4 fruit fly cellular contexts compared by ENCODE assay signal in the genomic region with DNA sequence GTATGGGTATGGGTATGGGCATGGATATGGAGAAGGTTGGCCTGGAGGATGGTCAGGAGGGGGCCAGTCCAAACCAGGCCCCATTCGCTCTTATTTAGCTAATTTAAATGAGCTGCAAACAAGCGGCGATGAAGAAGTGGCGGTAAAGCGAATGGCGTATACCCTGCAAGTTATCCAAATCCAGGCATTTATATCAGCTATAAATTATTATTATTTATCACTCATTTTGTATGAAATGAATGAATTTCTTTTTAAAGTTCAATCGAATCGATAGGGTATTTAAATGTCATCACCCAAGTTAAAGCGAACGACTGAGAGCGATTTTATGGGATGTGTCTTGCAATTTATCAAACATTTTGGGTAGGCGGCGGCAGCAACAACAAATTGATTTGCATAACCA.
TF ChIP-seq lines count a peak whose summit lies in the region.

No protein-coding gene starts in this region.

- no peak for TF ChIP-seq CTCF in whole organism, embryonic (GFP tag; optimal IDR thresholded peaks at IDR 0.05; lab: Kevin White, UChicago)

TF ChIP-seq in whole organism, embryonic, 481 proteins besides CTCF, POLR2A, EP300 and RAD21:
- TF ChIP-seq CG2712 (tag; optimal IDR thresholded peaks at IDR 0.05; lab: Kevin White, UChicago) (peak; percentile 9), sens (GFP tag; lab: Kevin White, UChicago) (peak; percentile 59), CG34224 (GFP tag; IDR thresholded peaks at IDR 0.05; lab: Robert Waterston, UW; ENCODE audit: partially characterized antibody) (no peak), CG11504 (tag; optimal IDR thresholded peaks at IDR 0.05; lab: Kevin White, UChicago) (peak; percentile 25), hth (optimal IDR thresholded peaks at IDR 0.05; lab: Kevin White, UChicago) (no peak), CG1603 (tag; optimal IDR thresholded peaks at IDR 0.05; lab: Kevin White, UChicago) (peak; percentile 18), dysf (GFP tag; IDR thresholded peaks at IDR 0.05; lab: Robert Waterston, UW) (0 out of 3 replicates have a peak, but pooled peaks have one; percentile 14), Atf-2 (GFP tag; optimal IDR thresholded peaks at IDR 0.05; lab: Kevin White, UChicago) (no peak), E2f2 (GFP tag; IDR thresholded peaks at IDR 0.05; lab: Robert Waterston, UW) (no peak), Eip74EF (GFP tag; optimal IDR thresholded peaks at IDR 0.05; lab: Kevin White, UChicago) (no peak), mld (GFP tag; IDR thresholded peaks at IDR 0.05; lab: Robert Waterston, UW; ENCODE audit: partially characterized antibody) (no peak), D19A (tag; optimal IDR thresholded peaks at IDR 0.05; lab: Kevin White, UChicago) (peak; percentile 72), gem (tag; optimal IDR thresholded peaks at IDR 0.05; lab: Kevin White, UChicago) (peak; percentile 9), CG16779 (GFP tag; IDR thresholded peaks at IDR 0.05; lab: Robert Waterston, UW) (no peak), CG7357 (GFP tag; IDR thresholded peaks at IDR 0.05; lab: Robert Waterston, UW) (no peak)
TF ChIP-seq in whole organism, embryonic: peak in this region for 7.

TF ChIP-seq in whole organism, prepupa, 60 proteins besides CTCF, POLR2A, EP300 and RAD21 (continues in another document):
- TF ChIP-seq CG11902 (GFP tag; optimal IDR thresholded peaks at IDR 0.05; lab: Kevin White, UChicago) (no peak), CG16779 (tag; optimal IDR thresholded peaks at IDR 0.05; lab: Kevin White, UChicago) (no peak), CG8632 (GFP tag; optimal IDR thresholded peaks at IDR 0.05; lab: Kevin White, UChicago) (no peak), CG8119 (GFP tag; IDR thresholded peaks at IDR 0.05; lab: Robert Waterston, UW) (no peak), Blimp-1 (GFP tag; optimal IDR thresholded peaks at IDR 0.05; lab: Kevin White, UChicago) (no peak), CG11762 (GFP tag; optimal IDR thresholded peaks at IDR 0.05; lab: Kevin White, UChicago; ENCODE audit: insufficient read depth) (no peak), achi (GFP tag; optimal IDR thresholded peaks at IDR 0.05; lab: Kevin White, UChicago) (no peak), topi (GFP tag; optimal IDR thresholded peaks at IDR 0.05; lab: Kevin White, UChicago) (peak; percentile 28), Eip75B (GFP tag; optimal IDR thresholded peaks at IDR 0.05; lab: Kevin White, UChicago) (no peak), ss (GFP tag; optimal IDR thresholded peaks at IDR 0.05; lab: Kevin White, UChicago) (no peak), CG9139 (GFP tag; optimal IDR thresholded peaks at IDR 0.05; lab: Kevin White, UChicago) (no peak), fd59A (GFP tag; optimal IDR thresholded peaks at IDR 0.05; lab: Kevin White, UChicago) (no peak), Lpt (GFP tag; optimal IDR thresholded peaks at IDR 0.05; lab: Kevin White, UChicago) (no peak), CG4318 (GFP tag; optimal IDR thresholded peaks at IDR 0.05; lab: Kevin White, UChicago) (no peak), CG8319 (GFP tag; optimal IDR thresholded peaks at IDR 0.05; lab: Kevin White, UChicago) (no peak), CG6854 (GFP tag; optimal IDR thresholded peaks at IDR 0.05; lab: Kevin White, UChicago) (no peak), CG3919 (GFP tag; optimal IDR thresholded peaks at IDR 0.05; lab: Kevin White, UChicago) (peak; percentile 6), Sox14 (GFP tag; optimal IDR thresholded peaks at IDR 0.05; lab: Kevin White, UChicago) (no peak), CG6792 (GFP tag; optimal IDR thresholded peaks at IDR 0.05; lab: Kevin White, UChicago) (no peak), CG15336 (GFP tag; IDR thresholded peaks at IDR 0.05; lab: Robert Waterston, UW) (peak; percentile 28; the same call in 1 of the 2 replicates), CG32006 (GFP tag; optimal IDR thresholded peaks at IDR 0.05; lab: Kevin White, UChicago) (no peak), CG1621 (tag; optimal IDR thresholded peaks at IDR 0.05; lab: Kevin White, UChicago) (no peak), net (GFP tag; optimal IDR thresholded peaks at IDR 0.05; lab: Kevin White, UChicago) (no peak), CG6276 (GFP tag; optimal IDR thresholded peaks at IDR 0.05; lab: Kevin White, UChicago) (no peak), esn (GFP tag; optimal IDR thresholded peaks at IDR 0.05; lab: Kevin White, UChicago) (peak; percentile 23)

TF ChIP-seq in whole organism, pupa, 21 proteins besides CTCF, POLR2A, EP300 and RAD21:
- peak; percentile 9 for TF ChIP-seq CG8159 (tag; optimal IDR thresholded peaks at IDR 0.05; lab: Kevin White, UChicago)
- peak; percentile 11 for TF ChIP-seq CG14655 (GFP tag; optimal IDR thresholded peaks at IDR 0.05; lab: Kevin White, UChicago)
- no peak for TF ChIP-seq CG17806 (tag; optimal IDR thresholded peaks at IDR 0.05; lab: Kevin White, UChicago)

TF ChIP-seq in whole organism, wandering third instar larva, 38 proteins besides CTCF, POLR2A, EP300 and RAD21:
- TF ChIP-seq psq (GFP tag; optimal IDR thresholded peaks at IDR 0.05; lab: Kevin White, UChicago) (peak; percentile 6), dl (GFP tag; optimal IDR thresholded peaks at IDR 0.05; lab: Kevin White, UChicago; ENCODE audit: insufficient read depth in 1 of 2, partially characterized antibody in 2 of 2) (no peak), Hnf4 (GFP tag; optimal IDR thresholded peaks at IDR 0.05; lab: Kevin White, UChicago) (no peak), HLH106 (tag; optimal IDR thresholded peaks at IDR 0.05; lab: Kevin White, UChicago) (peak; percentile 39), CG9705 (GFP tag; optimal IDR thresholded peaks at IDR 0.05; lab: Kevin White, UChicago) (no peak), woc (GFP tag; optimal IDR thresholded peaks at IDR 0.05; lab: Kevin White, UChicago) (peak; percentile 27), rgr (GFP tag; optimal IDR thresholded peaks at IDR 0.05; lab: Kevin White, UChicago) (peak; percentile 34), tai (GFP tag; optimal IDR thresholded peaks at IDR 0.05; lab: Kevin White, UChicago) (no peak), dmrt93B (GFP tag; optimal IDR thresholded peaks at IDR 0.05; lab: Kevin White, UChicago) (no peak), GATAd (GFP tag; optimal IDR thresholded peaks at IDR 0.05; lab: Kevin White, UChicago) (no peak), Rel (GFP tag; optimal IDR thresholded peaks at IDR 0.05; lab: Kevin White, UChicago) (no peak), Rel (tag; optimal IDR thresholded peaks at IDR 0.05; lab: Kevin White, UChicago) (no peak), Sp1 (GFP tag; optimal IDR thresholded peaks at IDR 0.05; lab: Kevin White, UChicago) (peak; percentile 55), brk (GFP tag; optimal IDR thresholded peaks at IDR 0.05; lab: Kevin White, UChicago) (no peak), br (GFP tag; optimal IDR thresholded peaks at IDR 0.05; lab: Kevin White, UChicago) (peak; percentile 14), N (GFP tag; optimal IDR thresholded peaks at IDR 0.05; lab: Kevin White, UChicago) (no peak), h (GFP tag; optimal IDR thresholded peaks at IDR 0.05; lab: Kevin White, UChicago) (peak; percentile 34), OdsH (GFP tag; optimal IDR thresholded peaks at IDR 0.05; lab: Kevin White, UChicago) (peak; percentile 1), jim (GFP tag; optimal IDR thresholded peaks at IDR 0.05; lab: Kevin White, UChicago) (no peak), Abd-B (GFP tag; optimal IDR thresholded peaks at IDR 0.05; lab: Kevin White, UChicago) (no peak), Mio (GFP tag; optimal IDR thresholded peaks at IDR 0.05; lab: Kevin White, UChicago) (no peak), ey (GFP tag; optimal IDR thresholded peaks at IDR 0.05; lab: Kevin White, UChicago) (peak; percentile 27)
